Worm (Caenorhabditis elegans): ENCODE measurements around the gene iff-2.

ce11 chrII:8532015-8532414 is 29.2 kb downstream of the iff-2 start:
- TF ChIP-seq ztf-11 (tag; optimal IDR thresholded peaks at IDR 0.05) (no peak), nhr-28 (tag; optimal IDR thresholded peaks at IDR 0.05) (no peak), mep-1 (tag; optimal IDR thresholded peaks at IDR 0.05) (no peak), snpc-4 (tag; optimal IDR thresholded peaks at IDR 0.05) (no peak), elt-3 (tag; optimal IDR thresholded peaks at IDR 0.05) (no peak), cnd-1 (tag; optimal IDR thresholded peaks at IDR 0.05) (no peak), nhr-12 (tag; optimal IDR thresholded peaks at IDR 0.05) (no peak), hlh-1 (tag; optimal IDR thresholded peaks at IDR 0.05) (no peak), pha-4 (tag; optimal IDR thresholded peaks at IDR 0.05) (peak; percentile 5), nhr-237 (tag; optimal IDR thresholded peaks at IDR 0.05) (no peak), lin-13 (tag; optimal IDR thresholded peaks at IDR 0.05) (no peak)

Data from whole organism, mixed stage, embryonic.